Worm (Caenorhabditis elegans) whole organism, L4/young adult: ENCODE results near the gene srj-1.

Source experiments
- W03F9.2 ChIP-seq: fragments of 150-350 bp; optimal IDR thresholded peaks from 2 replicates; lab custom pipeline; 2014; ENCODE audit warnings: missing biosample characterization, missing genetic modification characterization
- dao-5 ChIP-seq: sonication (generic microtip); optimal IDR thresholded peaks from 2 replicates; lab custom pipeline; 2016; ENCODE audit warnings: missing genotype, missing genetic modification characterization, moderate library complexity, missing compliant biosample characterization
- him-1 ChIP-seq: sonication (generic microtip); optimal IDR thresholded peaks from 2 replicates; lab custom pipeline; 2016; ENCODE audit warnings: missing genotype, missing genetic modification reagents, missing genetic modification characterization, missing compliant biosample characterization

The srj-1 gene

DNA sequence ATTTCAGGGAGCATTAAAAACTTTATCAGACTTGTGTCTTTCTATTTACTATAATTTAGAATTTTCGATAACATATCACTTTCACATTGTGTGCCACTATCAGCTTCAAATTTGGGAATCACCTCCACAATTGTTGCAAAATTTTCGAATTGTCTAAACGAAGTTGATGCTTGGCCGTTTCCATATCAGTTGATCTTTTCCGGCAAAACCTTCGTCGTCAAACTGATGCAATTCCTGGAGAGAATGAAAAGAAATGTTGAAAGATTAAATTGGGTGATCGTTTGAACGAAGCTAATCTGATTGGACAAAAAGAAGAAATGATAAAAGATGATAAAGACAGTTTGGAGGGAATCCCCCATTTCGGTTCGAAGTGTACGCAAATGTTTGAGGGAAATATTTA lies 9.6 kb downstream of the srj-1 start:
- no peak for TF ChIP-seq him-1 (tag; lab: Kevin White, UChicago)

DNA sequence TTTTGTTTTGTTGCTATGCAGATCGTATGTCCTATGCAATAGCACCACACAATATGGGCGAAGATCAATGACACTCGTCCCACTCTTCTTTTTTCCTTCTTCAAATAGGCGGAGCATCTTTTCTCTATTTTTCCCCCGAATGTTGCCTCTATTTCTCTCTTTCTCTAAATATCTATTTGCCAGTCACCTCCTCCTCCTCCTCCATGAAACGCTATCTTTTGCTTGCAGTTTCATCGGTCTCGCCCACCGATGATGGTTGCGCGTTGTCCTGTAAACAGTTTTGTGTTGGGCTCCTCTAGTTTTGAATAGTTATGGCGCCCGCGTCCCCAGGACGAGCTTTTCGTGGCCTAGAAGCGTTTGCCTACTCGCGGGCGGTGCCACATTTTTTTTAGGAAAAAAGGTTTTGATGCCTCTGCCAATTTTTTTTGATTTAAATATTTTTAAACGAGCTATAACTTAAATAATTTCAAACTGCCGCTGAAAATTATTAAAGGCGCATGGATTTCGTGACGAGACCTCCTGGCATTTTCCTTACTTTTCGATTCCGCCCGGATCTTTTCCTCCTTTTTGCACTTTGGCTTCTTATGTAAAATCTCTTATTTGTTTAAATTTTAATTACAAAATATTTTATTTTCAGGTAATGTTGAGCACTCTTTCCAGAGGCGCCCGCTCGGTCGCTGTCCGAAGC lies 12.5 kb downstream of the srj-1 start, which contains the start of gene gdh-1:
Gene gdh-1 (plus strand): TSS at position 638 of the 688 bp plus-strand sequence.
- TF ChIP-seq W03F9.2 (tag; lab: Kevin White, UChicago) (no peak), him-1 (tag; lab: Kevin White, UChicago) (no peak), dao-5 (no peak)

DNA sequence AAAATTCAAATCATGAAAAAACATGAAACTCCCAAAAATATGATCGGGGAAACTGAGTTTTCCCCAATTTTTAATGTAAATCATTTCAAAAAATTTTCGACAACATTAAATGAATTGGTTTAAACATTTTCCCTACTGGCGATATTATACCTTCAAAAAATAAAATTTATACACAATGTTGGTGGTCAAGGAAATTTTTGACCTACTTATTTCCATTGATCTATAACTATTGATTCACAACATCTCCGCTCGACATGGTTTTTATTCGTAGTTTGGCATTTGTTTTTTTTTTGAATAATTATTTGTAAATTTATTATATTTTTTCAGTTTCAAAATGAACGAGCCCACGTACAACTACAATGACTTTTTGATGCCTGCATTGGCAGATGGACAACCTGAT lies 15.0 kb downstream of the srj-1 start, which contains the start of gene tbx-36:
Gene tbx-36 (plus strand): TSS at position 301 of the 400 bp plus-strand sequence.
- TF ChIP-seq him-1 (tag; lab: Kevin White, UChicago) = no peak
- TF ChIP-seq W03F9.2 (tag; lab: Kevin White, UChicago) = no peak
- no peak for TF ChIP-seq dao-5

DNA sequence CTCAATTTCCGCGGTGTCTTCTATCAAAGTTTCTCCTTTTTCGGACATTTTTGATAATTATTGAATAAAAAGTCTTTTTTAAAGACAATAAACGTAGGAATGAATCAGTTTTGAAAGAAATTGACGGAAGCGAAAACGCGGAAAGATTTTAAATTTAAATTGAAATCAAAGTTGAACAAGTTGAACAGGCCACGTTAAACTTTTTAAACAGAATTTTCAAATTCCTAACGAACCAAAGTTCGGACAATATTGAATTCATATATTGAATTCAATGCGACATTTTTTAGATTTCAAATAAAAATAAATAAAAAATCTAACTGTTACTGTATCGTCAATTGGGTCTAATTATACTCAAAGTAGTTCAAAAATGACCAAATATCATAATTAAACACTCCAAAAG lies 15.5 kb downstream of the srj-1 start, which contains the start of gene hdl-1:
Gene hdl-1 (minus strand): TSS at position 101 of the 400 bp plus-strand sequence.
- no peak for TF ChIP-seq W03F9.2 (tag; lab: Kevin White, UChicago)
- no peak for TF ChIP-seq him-1 (tag; lab: Kevin White, UChicago)
- TF ChIP-seq dao-5 = no peak

DNA sequence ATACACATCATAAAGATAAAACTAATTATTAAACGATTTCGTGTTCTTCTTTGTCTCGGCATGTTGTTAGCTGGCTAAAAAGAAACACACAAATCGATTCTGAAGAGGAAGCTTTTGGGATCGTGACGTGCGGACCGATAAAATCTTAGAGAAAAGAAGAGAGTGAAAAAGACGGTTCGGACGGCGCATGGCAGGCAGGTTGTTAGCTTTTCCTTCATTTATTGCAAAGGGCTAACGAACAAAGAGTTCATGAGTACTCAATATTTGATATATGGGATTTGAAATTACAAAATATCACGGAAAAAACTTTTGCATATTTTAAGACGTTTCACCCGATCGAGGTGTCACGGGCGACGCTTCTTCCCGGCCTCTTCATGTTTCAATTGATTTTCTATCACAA lies 19.6 kb downstream of the srj-1 start, which contains the start of gene ZK829.3:
Gene ZK829.3 (minus strand): TSS at position 101 of the 400 bp plus-strand sequence.
- TF ChIP-seq W03F9.2 (tag; lab: Kevin White, UChicago) (no peak), dao-5 (no peak), him-1 (tag; lab: Kevin White, UChicago) (no peak)

DNA sequence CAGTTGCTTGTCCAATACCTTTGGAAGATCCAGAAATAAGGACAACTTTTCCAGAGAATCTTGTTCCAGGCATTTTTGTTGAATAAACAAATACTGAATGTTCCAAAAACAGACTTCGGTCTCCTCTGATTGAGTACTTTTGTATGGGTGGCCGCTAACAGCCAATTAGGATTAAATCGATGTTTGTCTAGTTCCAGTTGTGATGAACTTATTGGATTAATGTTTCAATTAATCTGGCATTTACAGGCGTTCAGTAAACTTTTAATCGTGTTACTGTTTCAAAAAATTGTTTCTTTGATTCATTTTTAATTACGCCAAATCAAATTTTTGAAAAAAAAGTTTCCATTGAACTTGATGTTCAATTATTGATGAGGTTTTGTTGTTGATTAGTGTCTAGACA lies 22.9 kb downstream of the srj-1 start, which contains the start of gene ZK829.1:
Gene ZK829.1 (minus strand): TSS at position 101 of the 400 bp plus-strand sequence.
- TF ChIP-seq him-1 (tag; lab: Kevin White, UChicago) (no peak), dao-5 (no peak), W03F9.2 (tag; lab: Kevin White, UChicago) (no peak)

DNA sequence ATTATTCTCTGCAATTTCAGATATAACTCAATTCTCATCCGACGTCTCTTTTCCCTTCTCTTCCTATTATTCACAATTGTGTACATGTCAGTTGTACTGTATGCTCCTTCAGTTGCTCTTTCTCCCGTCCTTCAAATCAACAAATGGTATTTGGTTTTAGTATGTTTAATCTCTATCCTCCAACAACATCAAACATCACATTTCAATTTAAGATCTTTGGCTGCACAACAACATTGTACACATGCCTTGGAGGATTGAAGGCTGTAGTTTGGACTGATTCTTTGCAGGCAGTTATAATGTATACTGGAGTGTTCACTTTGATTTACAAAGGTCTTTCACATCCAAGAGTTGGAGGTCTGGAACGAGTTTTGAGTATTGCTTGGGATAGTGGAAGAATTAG lies 26.7 kb downstream of the srj-1 start:
- TF ChIP-seq him-1 (tag; lab: Kevin White, UChicago) (no peak), dao-5 (no peak), W03F9.2 (tag; lab: Kevin White, UChicago) (no peak)

DNA sequence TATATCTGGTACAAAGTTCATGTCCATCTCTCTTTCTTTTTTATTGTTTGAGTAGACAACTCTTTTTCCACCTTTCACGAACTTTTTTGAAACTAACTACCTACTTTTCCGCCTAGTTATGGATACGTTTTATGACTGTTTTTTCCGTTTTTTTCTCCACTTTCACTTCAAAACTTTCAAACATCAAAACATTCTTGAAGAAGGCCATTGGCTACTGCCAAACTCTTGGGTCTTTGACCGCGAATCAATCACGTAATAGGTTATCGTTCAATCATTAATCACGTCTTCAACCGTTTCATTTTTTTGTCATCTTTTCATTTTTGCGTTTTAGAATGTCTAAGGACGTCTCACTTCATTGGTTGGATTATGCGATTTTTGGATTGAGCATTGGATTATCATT lies 28.1 kb downstream of the srj-1 start, which contains the start of gene slc-5A12:
Gene slc-5A12 (plus strand): TSS at position 333 of the 400 bp plus-strand sequence.
- TF ChIP-seq dao-5 (no peak), W03F9.2 (tag; lab: Kevin White, UChicago) (no peak), him-1 (tag; lab: Kevin White, UChicago) (no peak)

DNA sequence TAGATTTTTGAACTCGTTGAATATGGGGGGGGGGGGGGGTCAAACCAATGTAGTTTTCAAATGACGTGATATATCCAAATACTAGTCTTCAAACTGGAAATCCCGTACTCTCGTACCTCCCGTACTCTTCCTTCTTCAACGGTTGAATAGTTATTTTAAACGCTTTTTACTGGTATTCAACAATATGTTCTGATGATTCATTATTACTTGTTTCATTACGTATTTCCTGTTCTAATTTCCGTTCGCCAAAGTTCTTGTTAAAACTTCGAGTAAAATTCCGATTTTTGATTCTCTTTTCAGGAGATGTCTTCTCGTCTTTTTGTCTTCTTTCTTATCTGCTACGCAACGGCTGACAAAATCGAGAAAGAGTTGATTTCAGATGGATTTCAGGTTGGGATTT lies 34.7 kb downstream of the srj-1 start, which contains the start of gene nhx-9:
Gene nhx-9 (plus strand): TSS at position 301 of the 400 bp plus-strand sequence.
- no peak for TF ChIP-seq W03F9.2 (tag; lab: Kevin White, UChicago)
- TF ChIP-seq him-1 (tag; lab: Kevin White, UChicago) = no peak

DNA sequence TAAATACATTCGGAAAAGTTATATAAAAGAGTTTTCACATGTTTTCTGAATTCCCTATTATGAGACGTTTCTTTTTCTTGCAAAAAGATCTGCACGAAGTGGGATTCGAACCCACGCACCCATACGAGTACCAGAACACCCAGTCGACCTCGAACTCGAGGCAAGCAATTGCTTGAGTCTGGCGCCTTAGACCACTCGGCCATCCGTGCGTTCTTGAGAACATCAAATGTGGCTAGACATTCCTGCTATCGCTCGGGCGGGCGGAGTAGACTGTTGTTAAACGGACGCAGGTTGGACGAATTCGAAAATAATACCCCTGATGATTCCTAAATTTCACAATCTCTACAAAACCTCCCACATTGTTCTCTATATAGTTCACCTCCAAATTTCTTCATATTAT lies 36.8 kb downstream of the srj-1 start:
- TF ChIP-seq dao-5 (no peak), W03F9.2 (tag; lab: Kevin White, UChicago) (no peak), him-1 (tag; lab: Kevin White, UChicago) (no peak)

DNA sequence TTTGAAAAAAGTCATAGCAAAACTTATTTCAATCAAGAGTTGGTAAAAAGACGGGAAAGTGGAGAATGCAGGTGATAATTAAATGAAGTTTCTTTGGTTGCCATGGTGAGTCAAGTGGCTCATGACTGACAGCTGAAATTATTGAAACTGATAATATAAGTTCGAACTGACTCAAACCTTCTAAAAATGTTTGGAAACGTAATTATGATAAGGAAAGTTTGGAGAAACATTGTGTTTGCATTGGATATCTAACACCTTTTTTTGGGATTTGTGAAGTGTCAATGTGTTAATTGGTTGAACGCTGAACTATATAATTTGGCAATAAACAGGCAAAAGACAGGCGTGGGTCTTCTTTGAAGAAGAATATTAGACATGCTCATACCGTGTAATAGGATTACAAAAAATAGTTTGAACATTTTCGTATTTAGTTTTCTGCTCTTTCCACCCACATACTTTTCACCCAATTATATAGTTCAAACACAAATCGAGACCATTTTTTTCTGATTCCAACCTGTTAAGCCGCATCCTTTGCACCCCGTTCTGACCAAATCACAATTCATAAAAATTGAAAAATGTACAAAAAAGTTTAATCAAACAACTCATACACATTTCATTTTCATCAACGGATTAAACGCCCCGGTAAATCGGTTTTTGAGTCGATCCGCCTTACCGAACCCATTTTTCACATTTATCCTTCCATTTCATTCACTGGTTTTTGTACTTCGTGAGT lies 39.7 kb downstream of the srj-1 start, which contains the start of the genes srlf-33 and srlf-32:
Gene srlf-33 (minus strand): TSS at position 101 of the 730 bp plus-strand sequence.
Gene srlf-32 (plus strand): TSS at position 680 of the 730 bp plus-strand sequence.
- TF ChIP-seq W03F9.2 (tag; lab: Kevin White, UChicago) = no peak
- TF ChIP-seq him-1 (tag; lab: Kevin White, UChicago) = no peak

DNA sequence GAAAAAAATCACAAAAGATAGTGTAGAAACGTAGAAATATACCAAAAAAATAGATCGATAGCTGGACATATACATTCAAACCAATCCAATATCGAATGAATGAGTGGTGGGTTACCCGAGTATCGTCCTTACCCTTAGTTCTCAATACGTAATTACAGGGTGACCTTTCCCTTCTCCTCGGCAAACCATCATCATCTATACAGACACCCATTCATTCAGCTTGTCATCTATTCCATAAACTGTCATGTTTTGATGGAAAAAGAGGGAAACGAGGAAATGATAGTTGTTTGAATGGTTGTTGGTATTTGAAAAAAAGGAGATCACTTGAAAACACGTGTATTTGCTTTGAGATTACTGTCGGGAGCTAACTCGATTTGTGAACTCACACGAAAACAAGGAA lies 41.1 kb downstream of the srj-1 start:
- TF ChIP-seq W03F9.2 (tag; lab: Kevin White, UChicago) = no peak
- TF ChIP-seq dao-5 = no peak
- no peak for TF ChIP-seq him-1 (tag; lab: Kevin White, UChicago)

DNA sequence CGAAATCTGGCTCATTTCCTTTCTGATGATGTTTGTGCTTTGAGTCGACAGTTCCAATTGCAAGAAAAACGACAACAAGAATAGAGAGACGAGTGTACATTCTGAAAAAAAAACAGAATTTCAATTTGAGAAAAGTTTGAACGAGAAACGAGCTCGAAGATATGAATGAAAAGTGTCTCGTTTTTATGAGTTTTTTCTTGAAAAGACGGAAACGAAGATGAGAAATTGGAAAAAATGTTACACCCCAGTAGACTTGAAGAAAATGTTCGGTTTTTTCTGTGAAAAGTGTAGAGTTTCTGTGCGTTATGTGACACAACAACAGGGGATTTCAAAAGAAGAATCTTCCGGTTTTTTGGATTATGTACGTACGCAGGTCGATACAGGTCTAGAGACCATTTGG lies 42.2 kb downstream of the srj-1 start, which contains the start of gene srlf-31:
Gene srlf-31 (minus strand): TSS at position 101 of the 400 bp plus-strand sequence.
- TF ChIP-seq dao-5 (no peak), him-1 (tag; lab: Kevin White, UChicago) (no peak), W03F9.2 (tag; lab: Kevin White, UChicago) (no peak)

DNA sequence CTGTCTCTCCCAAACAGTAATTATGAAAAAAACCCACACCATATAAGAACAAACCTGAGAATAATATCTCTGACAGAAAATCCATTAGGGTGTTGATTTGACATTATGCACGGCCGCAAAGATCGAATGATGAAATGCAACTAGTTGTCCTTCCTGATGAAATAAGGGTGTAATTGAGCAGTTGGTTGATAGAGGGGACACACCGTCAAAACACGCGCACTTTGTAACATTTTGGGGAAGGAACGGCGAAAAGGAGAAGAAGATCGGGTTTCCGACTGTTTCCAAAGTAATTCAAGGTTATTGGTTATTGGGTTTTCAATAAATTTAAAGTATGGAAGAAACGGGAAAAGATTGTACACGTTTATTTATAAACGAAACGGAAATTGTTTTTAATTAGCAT lies 43.2 kb downstream of the srj-1 start, which contains the start of gene ZK822.1:
Gene ZK822.1 (minus strand): TSS at position 121 of the 400 bp plus-strand sequence.
- TF ChIP-seq him-1 (tag; lab: Kevin White, UChicago) = no peak
- TF ChIP-seq W03F9.2 (tag; lab: Kevin White, UChicago) = no peak
- TF ChIP-seq dao-5 = no peak
